Worm (Caenorhabditis elegans): Measurements from ENCODE around the gene H04D03.4.

The H04D03.4 gene

DNA sequence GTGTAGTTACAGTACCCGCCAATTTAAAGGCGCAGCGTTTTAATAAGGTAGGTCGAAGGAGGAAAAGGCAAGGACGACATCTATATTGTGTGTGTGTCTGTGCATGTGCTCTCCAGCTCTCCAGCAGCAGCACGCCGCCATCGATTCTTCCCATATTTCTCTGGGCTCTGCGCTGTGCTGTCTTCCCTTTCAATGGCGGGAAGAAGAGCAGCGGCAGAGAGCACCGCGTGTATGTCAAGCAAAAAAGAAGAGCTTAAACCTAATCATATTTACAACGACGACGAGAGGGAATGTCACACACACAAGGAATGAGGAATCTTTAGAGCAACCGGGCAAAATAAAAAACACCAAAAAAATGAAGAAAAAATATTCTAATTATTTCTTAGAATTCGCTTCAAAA lies 52.0 kb downstream of the H04D03.4 start:
- TF ChIP-seq mab-5 (tag; optimal IDR thresholded peaks at IDR 0.05) (no peak), bed-3 (GFP tag; optimal IDR thresholded peaks at IDR 0.05) (no peak), ces-1 (GFP tag; optimal IDR thresholded peaks at IDR 0.05) (peak; percentile 90), unc-39 (tag; optimal IDR thresholded peaks at IDR 0.05) (no peak), nhr-12 (tag; optimal IDR thresholded peaks at IDR 0.05) (no peak), sptf-1 (tag; optimal IDR thresholded peaks at IDR 0.05) (no peak), sem-2 (GFP tag; optimal IDR thresholded peaks at IDR 0.05) (no peak)

ce11 chrIII:10396891-10397502 lies 53.9 kb downstream of the H04D03.4 start:
- peak; percentile 63 for TF ChIP-seq ces-1 (GFP tag; optimal IDR thresholded peaks at IDR 0.05)
- TF ChIP-seq flh-1 (GFP tag; optimal IDR thresholded peaks at IDR 0.05): no peak
